Worm (Caenorhabditis elegans): ENCODE data around the gene nhr-57.

nhr-57 gene

ce11 chrV:4109873-4110272 lies 21.8 kb upstream of the nhr-57 start, which contains the start of gene clc-18:
TSS of gene clc-18 (minus strand) at chrV:4109973.
- TF ChIP-seq mep-1 (tag; optimal IDR thresholded peaks at IDR 0.05) (no peak), flh-1 (GFP tag; optimal IDR thresholded peaks at IDR 0.05) (no peak), nhr-2 (tag; optimal IDR thresholded peaks at IDR 0.05) (no peak), hlh-1 (tag; optimal IDR thresholded peaks at IDR 0.05) (no peak), ceh-43 (GFP tag; optimal IDR thresholded peaks at IDR 0.05) (no peak), pha-4 (tag; optimal IDR thresholded peaks at IDR 0.05) (no peak), sem-2 (GFP tag; optimal IDR thresholded peaks at IDR 0.05) (no peak), ceh-39 (tag; optimal IDR thresholded peaks at IDR 0.05) (no peak), mab-5 (tag; optimal IDR thresholded peaks at IDR 0.05) (no peak), nhr-76 (tag; optimal IDR thresholded peaks at IDR 0.05) (no peak), elt-3 (tag; optimal IDR thresholded peaks at IDR 0.05) (no peak), blmp-1 (tag; optimal IDR thresholded peaks at IDR 0.05) (no peak), bed-3 (GFP tag; optimal IDR thresholded peaks at IDR 0.05) (no peak), unc-39 (tag; optimal IDR thresholded peaks at IDR 0.05) (no peak), ham-2 (GFP tag; optimal IDR thresholded peaks at IDR 0.05) (no peak), zip-8 (tag; optimal IDR thresholded peaks at IDR 0.05) (no peak)

ce11 chrV:4112516-4112915 lies 19.2 kb upstream of the nhr-57 start, which contains the start of gene srw-134:
TSS of gene srw-134 (minus strand) at chrV:4112616.
- TF ChIP-seq pha-4 (tag; optimal IDR thresholded peaks at IDR 0.05): no peak
- TF ChIP-seq snpc-4 (tag; optimal IDR thresholded peaks at IDR 0.05): no peak
- no peak for TF ChIP-seq flh-1 (GFP tag; optimal IDR thresholded peaks at IDR 0.05)
- no peak for TF ChIP-seq nhr-28 (tag; optimal IDR thresholded peaks at IDR 0.05)

DNA sequence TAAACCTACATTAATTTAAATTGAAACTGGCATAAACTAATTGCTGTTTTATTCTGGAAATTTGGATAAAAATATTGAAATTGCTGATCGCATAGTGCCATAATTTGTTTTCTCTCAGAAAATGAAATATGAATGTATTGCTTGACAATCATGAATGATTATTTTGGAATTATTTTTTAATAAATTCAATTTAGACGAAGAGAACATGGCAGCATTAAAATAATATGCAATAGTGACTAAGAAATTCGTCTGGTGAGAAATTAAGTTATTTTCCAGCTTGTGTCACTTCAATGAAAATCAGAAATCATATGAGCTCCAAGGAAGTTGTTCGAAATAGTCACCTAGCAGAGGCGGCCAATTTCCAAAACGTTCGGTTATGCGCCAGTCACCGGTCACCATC lies 17.1 kb upstream of the nhr-57 start, which contains the start of gene srw-133:
srw-133 (minus strand) TSS at position 101 of the 400 bp plus-strand sequence.
- TF ChIP-seq nhr-237 (tag; optimal IDR thresholded peaks at IDR 0.05) (no peak), pha-4 (tag; optimal IDR thresholded peaks at IDR 0.05) (no peak), M03D4.4 (tag; optimal IDR thresholded peaks at IDR 0.05) (no peak), snpc-4 (tag; optimal IDR thresholded peaks at IDR 0.05) (no peak), nhr-28 (tag; optimal IDR thresholded peaks at IDR 0.05) (no peak), drap-1 (GFP tag; optimal IDR thresholded peaks at IDR 0.05) (no peak), elt-1 (tag; optimal IDR thresholded peaks at IDR 0.05; ENCODE audit: borderline replicate concordance, insufficient read depth) (no peak), tbx-8 (GFP tag; optimal IDR thresholded peaks at IDR 0.05) (no peak), lin-32 (GFP tag; optimal IDR thresholded peaks at IDR 0.05) (no peak), blmp-1 (tag; optimal IDR thresholded peaks at IDR 0.05) (no peak), nhr-12 (tag; optimal IDR thresholded peaks at IDR 0.05) (no peak), cnd-1 (tag; optimal IDR thresholded peaks at IDR 0.05) (no peak), nhr-2 (tag; optimal IDR thresholded peaks at IDR 0.05) (no peak), mls-2 (tag; optimal IDR thresholded peaks at IDR 0.05) (no peak), elt-3 (tag; optimal IDR thresholded peaks at IDR 0.05) (no peak)

DNA sequence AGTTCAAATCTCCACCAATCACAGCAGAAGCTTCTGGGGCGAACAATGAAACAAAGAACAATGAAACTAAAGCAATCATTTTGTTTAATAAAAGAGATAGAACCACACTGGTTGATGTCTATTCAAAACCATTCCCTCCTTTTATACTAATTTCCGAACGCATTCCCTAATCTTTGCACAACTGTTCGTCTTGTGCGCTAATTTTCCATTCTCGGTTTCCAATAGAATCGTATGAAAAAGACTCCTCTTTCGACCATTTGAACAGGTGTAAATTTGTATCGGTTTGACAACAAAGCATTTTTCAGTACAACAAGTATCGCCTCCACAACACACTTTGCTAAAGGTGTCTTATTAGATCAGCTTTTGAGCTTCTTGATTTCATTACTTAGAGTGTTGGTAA lies 15.6 kb upstream of the nhr-57 start, which contains the start of gene T05B4.8:
T05B4.8 (minus strand) TSS at position 101 of the 400 bp plus-strand sequence.
- TF ChIP-seq tbx-8 (GFP tag; optimal IDR thresholded peaks at IDR 0.05) (no peak), pha-4 (tag; optimal IDR thresholded peaks at IDR 0.05) (no peak), unc-120 (tag; optimal IDR thresholded peaks at IDR 0.05; ENCODE audit: poor library complexity, severe bottlenecking) (no peak), ces-1 (GFP tag; optimal IDR thresholded peaks at IDR 0.05) (no peak), cnd-1 (tag; optimal IDR thresholded peaks at IDR 0.05) (no peak), nhr-237 (tag; optimal IDR thresholded peaks at IDR 0.05) (no peak), unc-62 (GFP tag; optimal IDR thresholded peaks at IDR 0.05) (no peak), nhr-76 (tag; optimal IDR thresholded peaks at IDR 0.05) (no peak), mep-1 (tag; optimal IDR thresholded peaks at IDR 0.05) (no peak), elt-3 (tag; optimal IDR thresholded peaks at IDR 0.05) (no peak), elt-1 (tag; optimal IDR thresholded peaks at IDR 0.05; ENCODE audit: borderline replicate concordance, insufficient read depth) (no peak), nhr-2 (tag; optimal IDR thresholded peaks at IDR 0.05) (no peak)

ce11 chrV:4118332-4118731 lies 13.4 kb upstream of the nhr-57 start, which contains the start of gene T05B4.9:
TSS of gene T05B4.9 (minus strand) at chrV:4118432.
- TF ChIP-seq bed-3 (GFP tag; optimal IDR thresholded peaks at IDR 0.05) (no peak), snpc-4 (tag; optimal IDR thresholded peaks at IDR 0.05) (no peak), cnd-1 (tag; optimal IDR thresholded peaks at IDR 0.05) (no peak), lsy-2 (tag; optimal IDR thresholded peaks at IDR 0.05) (no peak), ceh-43 (GFP tag; optimal IDR thresholded peaks at IDR 0.05) (no peak), mls-2 (tag; optimal IDR thresholded peaks at IDR 0.05) (no peak), nhr-76 (tag; optimal IDR thresholded peaks at IDR 0.05) (no peak), nhr-2 (tag; optimal IDR thresholded peaks at IDR 0.05) (no peak), lin-32 (GFP tag; optimal IDR thresholded peaks at IDR 0.05) (no peak)

Data from whole organism, mixed stage, embryonic.